Fruit fly (Drosophila melanogaster): ENCODE results near the gene Dsk.
A peak's percentile ranks its signal among the peaks of the same experiment; 100 is the strongest.
"Not testable (repeated sequence)": the region's sequence is repeated elsewhere in the genome, so short reads cannot be mapped to it uniquely, and the experiment has no call there.

Dsk gene

dm6 chr3R:4190160-4190559 is at the start of gene Dsk:
Dsk (minus strand) TSS chr3R:4190260.
- TF ChIP-seq CTCF (optimal IDR thresholded peaks at IDR 0.05) (no peak), CG8478 (optimal IDR thresholded peaks at IDR 0.05) (no peak)

dm6 chr3R:4236534-4236933 is 46.5 kb upstream of the Dsk start:
- TF ChIP-seq CTCF (optimal IDR thresholded peaks at IDR 0.05) (no peak), CG8478 (optimal IDR thresholded peaks at IDR 0.05) (no peak)

- TF ChIP-seq CTCF (optimal IDR thresholded peaks at IDR 0.05) (no peak), CG8478 (optimal IDR thresholded peaks at IDR 0.05) (no peak)
Measured at dm6 chr3R:4234991-4235553, 45.0 kb upstream of the Dsk start, which contains the start of gene Gel. Gel (plus strand) TSS chr3R:4235217.

- TF ChIP-seq CG8478 (optimal IDR thresholded peaks at IDR 0.05) (no peak), CTCF (optimal IDR thresholded peaks at IDR 0.05) (no peak)
Measured at dm6 chr3R:4233018-4233385, 42.9 kb upstream of the Dsk start, which contains the start of gene abs. abs (plus strand) TSS chr3R:4233047.

dm6 chr3R:4232139-4233017 is 42.3 kb upstream of the Dsk start, which contains the start of gene CG14641:
CG14641 (minus strand) TSS chr3R:4232342.
- TF ChIP-seq CTCF (optimal IDR thresholded peaks at IDR 0.05), result no peak

- TF ChIP-seq CTCF (optimal IDR thresholded peaks at IDR 0.05), result no peak
Measured at dm6 chr3R:4229137-4229764, 39.2 kb upstream of the Dsk start, which contains the start of gene DhpD. DhpD (minus strand) TSS chr3R:4229238.

dm6 chr3R:4228426-4228825 is 38.4 kb upstream of the Dsk start:
- TF ChIP-seq CTCF (optimal IDR thresholded peaks at IDR 0.05), result no peak
- TF ChIP-seq CG8478 (optimal IDR thresholded peaks at IDR 0.05), result no peak

- TF ChIP-seq CTCF (optimal IDR thresholded peaks at IDR 0.05) (peak; percentile 59 to 60), CG8478 (optimal IDR thresholded peaks at IDR 0.05) (no peak)
Measured at dm6 chr3R:4220780-4221179, 30.7 kb upstream of the Dsk start.

dm6 chr3R:4220030-4220429 is 30.0 kb upstream of the Dsk start, which contains the start of gene CG31516:
CG31516 (minus strand) TSS chr3R:4220130.
- TF ChIP-seq CG8478 (optimal IDR thresholded peaks at IDR 0.05), result no peak
- no peak for TF ChIP-seq CTCF (optimal IDR thresholded peaks at IDR 0.05)

- TF ChIP-seq CG8478 (optimal IDR thresholded peaks at IDR 0.05) (no peak), CTCF (optimal IDR thresholded peaks at IDR 0.05) (no peak)
Measured at dm6 chr3R:4215264-4215993, 25.4 kb upstream of the Dsk start, which contains the start of gene CG14636. CG14636 (minus strand) TSS chr3R:4215314.

- TF ChIP-seq CTCF (optimal IDR thresholded peaks at IDR 0.05), result no peak
- TF ChIP-seq CG8478 (optimal IDR thresholded peaks at IDR 0.05), result no peak
Measured at dm6 chr3R:4214601-4215000, 24.5 kb upstream of the Dsk start.

- TF ChIP-seq CG8478 (optimal IDR thresholded peaks at IDR 0.05) (no peak), CTCF (optimal IDR thresholded peaks at IDR 0.05) (no peak)
Measured at dm6 chr3R:4214038-4214437, 24.0 kb upstream of the Dsk start.

- not testable (repeated sequence) for TF ChIP-seq CTCF, CG8478 (optimal IDR thresholded peaks at IDR 0.05)
Measured at dm6 chr3R:4211483-4211882, 21.4 kb upstream of the Dsk start, which contains the start of gene aux. aux (plus strand) TSS chr3R:4211783.

- TF ChIP-seq CTCF (optimal IDR thresholded peaks at IDR 0.05) (no peak), CG8478 (optimal IDR thresholded peaks at IDR 0.05) (no peak)
Measured at dm6 chr3R:4197055-4197454, 7.0 kb upstream of the Dsk start, which contains the start of gene beta-Man. beta-Man (plus strand) TSS chr3R:4197206.
